Fruit fly (Drosophila melanogaster): Measurements from ENCODE around the gene Hipk.

Gene Hipk

DNA sequence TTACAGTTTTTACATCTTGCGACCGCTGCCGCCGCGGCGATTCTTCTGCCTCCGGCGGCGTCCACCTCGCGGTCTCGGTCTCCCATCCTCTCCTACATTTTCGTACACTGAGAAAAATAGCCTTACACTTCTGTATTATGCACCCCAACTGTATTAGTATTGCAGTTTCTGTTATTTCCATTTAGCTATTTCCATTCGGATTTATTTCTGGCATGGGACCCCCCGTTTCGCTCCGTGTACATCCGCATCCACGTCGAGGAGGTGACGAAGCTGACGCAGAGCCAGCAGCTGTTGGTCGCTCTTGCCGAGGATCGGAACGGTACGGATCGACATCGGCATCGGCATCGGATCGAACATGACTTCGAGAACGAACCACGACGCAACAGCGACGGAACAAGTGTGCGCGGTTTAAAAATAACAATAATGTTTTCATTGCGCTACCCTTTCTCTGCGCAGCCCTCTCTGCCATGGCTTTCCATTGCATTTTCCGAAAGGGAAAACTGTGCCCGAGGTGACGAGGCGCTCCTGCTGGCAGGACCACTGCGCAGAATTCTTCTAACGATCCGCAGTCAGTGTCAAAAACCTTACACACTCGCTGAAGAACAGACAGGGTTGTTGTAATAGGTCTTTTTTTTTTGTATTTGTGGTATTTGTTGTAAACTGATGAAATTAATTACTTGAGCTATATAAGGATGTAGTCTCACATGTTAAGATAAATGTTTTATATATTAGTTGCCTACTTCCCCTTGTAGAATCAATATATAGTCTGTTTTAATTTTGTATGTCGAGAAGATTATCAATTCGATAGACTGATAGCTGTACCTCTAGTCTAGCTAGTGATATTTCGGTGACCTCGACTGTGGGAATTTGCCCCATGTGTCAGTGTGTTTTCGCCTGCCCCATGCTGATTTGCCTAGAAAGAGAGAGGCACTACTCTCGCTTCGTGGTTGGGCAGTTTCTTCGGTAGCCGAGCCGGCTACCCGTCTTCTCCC lies 46.7 kb downstream of the Hipk start (continued):
- TF ChIP-seq chinmo (GFP tag; IDR thresholded peaks at IDR 0.05; ENCODE audit: partially characterized antibody) (no peak), Hr78 (GFP tag; optimal IDR thresholded peaks at IDR 0.05) (peak in 1 of 2 experiments; percentile 51), nerfin-1 (tag; optimal IDR thresholded peaks at IDR 0.05) (peak; percentile 78), pnt (GFP tag; optimal IDR thresholded peaks at IDR 0.05) (peak; percentile 92), H15 (GFP tag; IDR thresholded peaks at IDR 0.05) (peak; percentile 92), luna (GFP tag; optimal IDR thresholded peaks at IDR 0.05) (peak; percentile 15), CG31224 (GFP tag; IDR thresholded peaks at IDR 0.05) (peak; percentile 86), CG1647 (GFP tag; optimal IDR thresholded peaks at IDR 0.05) (peak; percentile 88), Jarid2 (GFP tag; optimal IDR thresholded peaks at IDR 0.05) (peak; percentile 59), Ada2b (GFP tag; IDR thresholded peaks at IDR 0.05) (peak; percentile 89), ERR (GFP tag; optimal IDR thresholded peaks at IDR 0.05) (peak; percentile 89), gt (GFP tag; IDR thresholded peaks at IDR 0.05) (peak; percentile 86), dmrt99B (tag; optimal IDR thresholded peaks at IDR 0.05) (peak; percentile 88), CG12299 (tag; optimal IDR thresholded peaks at IDR 0.05) (peak; percentile 71), CG3838 (GFP tag; optimal IDR thresholded peaks at IDR 0.05) (peak; percentile 58), Nf-YB (GFP tag; optimal IDR thresholded peaks at IDR 0.05) (peak; percentile 48), CG11695 (GFP tag; IDR thresholded peaks at IDR 0.05) (peak; percentile 87), bbx (GFP tag; IDR thresholded peaks at IDR 0.05; ENCODE audit: partially characterized antibody) (0 out of 2 replicates have a peak, but pooled peaks have one; percentile 9), HLHmδ (GFP tag; optimal IDR thresholded peaks at IDR 0.05) (no peak), kah (GFP tag; optimal IDR thresholded peaks at IDR 0.05) (peak; percentile 99), bigmax (GFP tag; optimal IDR thresholded peaks at IDR 0.05) (no peak), fd96Cb (tag; optimal IDR thresholded peaks at IDR 0.05) (peak; percentile 88), sna (GFP tag; IDR thresholded peaks at IDR 0.05; ENCODE audit: partially characterized antibody) (no peak), CG17802 (tag; optimal IDR thresholded peaks at IDR 0.05) (peak; percentile 66), Six4 (GFP tag; optimal IDR thresholded peaks at IDR 0.05) (peak; percentile 91), gro (GFP tag; optimal IDR thresholded peaks at IDR 0.05) (peak; percentile 77), CG13424 (tag; optimal IDR thresholded peaks at IDR 0.05) (peak; percentile 91), Asciz (GFP tag; optimal IDR thresholded peaks at IDR 0.05) (peak; percentile 73), CG3281 (GFP tag; optimal IDR thresholded peaks at IDR 0.05) (peak; percentile 85), Max (GFP tag; optimal IDR thresholded peaks at IDR 0.05) (peak; percentile 52), twi (tag; optimal IDR thresholded peaks at IDR 0.05) (peak; percentile 75), CG9817 (tag; optimal IDR thresholded peaks at IDR 0.05) (peak; percentile 91), CG16813 (GFP tag; IDR thresholded peaks at IDR 0.05; ENCODE audit: partially characterized antibody) (no peak), eyg (GFP tag; optimal IDR thresholded peaks at IDR 0.05) (peak; percentile 79), CG11085 (GFP tag; IDR thresholded peaks at IDR 0.05) (peak; percentile 85), cwo (GFP tag; optimal IDR thresholded peaks at IDR 0.05) (peak; percentile 83), CG2712 (tag; optimal IDR thresholded peaks at IDR 0.05) (peak; percentile 93), CG5245 (GFP tag; optimal IDR thresholded peaks at IDR 0.05) (peak; percentile 87), mam (GFP tag; optimal IDR thresholded peaks at IDR 0.05) (peak; percentile 91), Doc3 (GFP tag; IDR thresholded peaks at IDR 0.05; ENCODE audit: partially characterized antibody) (no peak), Oli (tag; optimal IDR thresholded peaks at IDR 0.05) (peak; percentile 87), CG15479 (GFP tag; optimal IDR thresholded peaks at IDR 0.05) (no peak), fd3F (GFP tag; optimal IDR thresholded peaks at IDR 0.05) (peak; percentile 71), ken (GFP tag; IDR thresholded peaks at IDR 0.05) (peak; percentile 93), slbo (GFP tag; IDR thresholded peaks at IDR 0.05) (peak; percentile 94), wek (GFP tag; optimal IDR thresholded peaks at IDR 0.05) (peak; percentile 73), CG12219 (GFP tag; optimal IDR thresholded peaks at IDR 0.05) (peak; percentile 85)

Data from whole organism, embryonic.